Fruit fly (Drosophila melanogaster) whole organism, wandering third instar larva: ENCODE measurements around the gene CG3546.
A peak's percentile ranks its signal among the peaks of the same experiment; 100 is the strongest.

Experiments used
- Hnf4 ChIP-seq: fragments of 200-800 bp; sonication (Bioruptor generic); optimal IDR thresholded peaks from 2 replicates; lab custom pipeline; 2016; ENCODE audit warnings: missing biosample characterization, mild to moderate bottlenecking, missing genetic modification characterization
- dmrt93B ChIP-seq: fragments of 200-800 bp; sonication (Bioruptor generic); optimal IDR thresholded peaks from 2 replicates; lab custom pipeline; 2018; ENCODE audit warnings: missing biosample characterization, mild to moderate bottlenecking, missing genetic modification characterization
- fru ChIP-seq: fragments of 200-800 bp; sonication (Bioruptor generic); optimal IDR thresholded peaks from 3 replicates; lab custom pipeline; 2016; ENCODE audit warnings: missing biosample characterization, mild to moderate bottlenecking, missing genetic modification characterization
- psq ChIP-seq: fragments of 200-800 bp; sonication (Bioruptor generic); optimal IDR thresholded peaks from 3 replicates; lab custom pipeline; 2017; ENCODE audit warnings: missing biosample characterization, mild to moderate bottlenecking, missing genetic modification characterization, moderate library complexity
- tai ChIP-seq: sonication (Bioruptor generic); optimal IDR thresholded peaks from 2 replicates; lab custom pipeline; 2016; ENCODE audit warnings: missing biosample characterization, missing genetic modification characterization

- TF ChIP-seq fru (GFP tag; lab: Kevin White, UChicago) (peak; percentile 13), tai (no peak), psq (GFP tag; lab: Kevin White, UChicago) (no peak), Hnf4 (no peak), dmrt93B (GFP tag; lab: Kevin White, UChicago) (no peak)
Measured at dm6 chrX:4581769-4582168, 23.9 kb downstream of the CG3546 start.
